Worm (Caenorhabditis elegans) whole organism, mixed stage, embryonic: Measurements from ENCODE around the gene zipt-2.2.

Experiments used
- ces-1 ChIP-seq: fragments of 150-350 bp; optimal IDR thresholded peaks from 2 replicates; lab custom pipeline; 2014; ENCODE audit warnings: missing biosample characterization, missing genetic modification reagents, missing genetic modification characterization
- lin-13 ChIP-seq: fragments of 150-350 bp; optimal IDR thresholded peaks from 2 replicates; lab custom pipeline; 2014; ENCODE audit warnings: missing biosample characterization, missing genetic modification characterization
- lsy-2 ChIP-seq: fragments of 150-350 bp; optimal IDR thresholded peaks from 2 replicates; lab custom pipeline; 2014; ENCODE audit warnings: missing biosample characterization, missing genetic modification characterization
- nhr-237 ChIP-seq: fragments of 150-350 bp; optimal IDR thresholded peaks from 2 replicates; lab custom pipeline; 2014; ENCODE audit warnings: missing biosample characterization, missing genetic modification characterization
- nhr-76 ChIP-seq: sonication (generic microtip); optimal IDR thresholded peaks from 2 replicates; lab custom pipeline; 2017; ENCODE audit warnings: missing biosample characterization, missing genetic modification characterization
- ztf-11 ChIP-seq: fragments of 150-350 bp; optimal IDR thresholded peaks from 2 replicates; lab custom pipeline; 2014; ENCODE audit warnings: missing biosample characterization, missing genetic modification characterization

ce11 chrIV:4227917-4228316, 7.2 kb downstream of the zipt-2.2 start, which contains the start of gene srbc-70:
- TF ChIP-seq nhr-237 (tag; lab: Kevin White, UChicago) (no peak), nhr-76 (no peak), lsy-2 (tag; lab: Kevin White, UChicago) (no peak), lin-13 (tag; lab: Kevin White, UChicago) (no peak), ztf-11 (tag; lab: Kevin White, UChicago) (no peak), ces-1 (GFP tag; lab: Kevin White, UChicago) (no peak)
